Fruit fly (Drosophila melanogaster): ENCODE data around the gene CG14562.

The CG14562 gene

DNA sequence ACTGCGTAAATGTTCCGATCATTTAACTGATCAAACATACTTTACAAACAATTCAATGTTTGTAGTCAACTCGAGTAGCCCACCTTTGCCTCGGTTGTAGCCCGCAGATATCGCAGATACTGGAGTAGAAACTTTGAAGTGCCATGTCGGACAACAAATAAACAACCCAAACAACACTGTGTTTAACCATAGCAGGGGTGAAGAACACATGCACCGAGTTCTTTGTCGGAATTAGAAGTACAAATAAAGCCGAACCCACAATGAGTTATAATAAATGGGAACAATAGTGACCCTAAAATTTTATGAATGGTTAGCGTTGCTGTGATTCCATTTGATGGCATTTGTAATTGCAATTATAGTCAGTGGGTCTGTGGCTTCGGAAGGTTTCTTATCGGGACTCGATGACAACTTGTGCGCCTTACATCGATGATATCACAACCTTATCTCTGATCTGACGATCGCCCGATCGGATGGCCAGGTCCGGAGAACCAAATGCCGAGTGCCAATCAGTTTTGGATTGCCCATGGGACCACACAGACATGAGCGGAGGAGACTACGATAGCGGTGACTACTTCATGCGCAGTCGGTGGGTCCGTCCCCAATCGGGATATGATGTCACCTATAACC lies 20.0 kb downstream of the CG14562 start, which contains the start of gene Chs2 (continued):
- TF ChIP-seq odd (GFP tag; optimal IDR thresholded peaks at IDR 0.05): peak; percentile 23
- TF ChIP-seq Lim3 (GFP tag; IDR thresholded peaks at IDR 0.05): no peak
- TF ChIP-seq HLH3B (GFP tag; IDR thresholded peaks at IDR 0.05): no peak
- no peak for TF ChIP-seq Fer2 (tag; optimal IDR thresholded peaks at IDR 0.05)
- peak; percentile 79 for TF ChIP-seq CG2202 (tag; optimal IDR thresholded peaks at IDR 0.05)
- TF ChIP-seq fd64A (GFP tag; optimal IDR thresholded peaks at IDR 0.05): peak; percentile 33
- TF ChIP-seq ash1 (GFP tag; optimal IDR thresholded peaks at IDR 0.05): no peak
- TF ChIP-seq gcm (GFP tag; optimal IDR thresholded peaks at IDR 0.05): peak; percentile 52
- peak; percentile 74 for TF ChIP-seq CG1603 (tag; optimal IDR thresholded peaks at IDR 0.05)
- TF ChIP-seq CG6813 (GFP tag; optimal IDR thresholded peaks at IDR 0.05): peak; percentile 75
- peak in 1 of 3 experiments; percentile 63 for TF ChIP-seq lola (GFP tag; optimal IDR thresholded peaks at IDR 0.05)
- TF ChIP-seq CG15601 (tag; optimal IDR thresholded peaks at IDR 0.05): peak; percentile 58
- TF ChIP-seq so (GFP tag; IDR thresholded peaks at IDR 0.05): no peak
- TF ChIP-seq CG7987 (GFP tag; optimal IDR thresholded peaks at IDR 0.05): peak; percentile 40
- TF ChIP-seq nmo (GFP tag; optimal IDR thresholded peaks at IDR 0.05): peak; percentile 13
- TF ChIP-seq sr (GFP tag; IDR thresholded peaks at IDR 0.05): no peak
- peak; percentile 78 for TF ChIP-seq Med (GFP tag)
- TF ChIP-seq da (GFP tag; optimal IDR thresholded peaks at IDR 0.05): no peak
- no peak for TF ChIP-seq Optix (GFP tag; IDR thresholded peaks at IDR 0.05)
- TF ChIP-seq dan (GFP tag; IDR thresholded peaks at IDR 0.05): no peak
- TF ChIP-seq CG10209 (GFP tag; optimal IDR thresholded peaks at IDR 0.05): peak; percentile 37
- TF ChIP-seq CG34224 (GFP tag; IDR thresholded peaks at IDR 0.05; ENCODE audit: partially characterized antibody): no peak
- TF ChIP-seq H15 (GFP tag; IDR thresholded peaks at IDR 0.05): no peak
- TF ChIP-seq CG13424 (tag; optimal IDR thresholded peaks at IDR 0.05): peak; percentile 7
- TF ChIP-seq CG8089 (GFP tag; optimal IDR thresholded peaks at IDR 0.05): peak; percentile 18
- TF ChIP-seq jumu (GFP tag; optimal IDR thresholded peaks at IDR 0.05): no peak
- peak; percentile 19 for TF ChIP-seq CG2875 (GFP tag; optimal IDR thresholded peaks at IDR 0.05)
- TF ChIP-seq tgo (GFP tag; IDR thresholded peaks at IDR 0.05): no peak
- TF ChIP-seq sug (tag; optimal IDR thresholded peaks at IDR 0.05): peak; percentile 25
- peak; percentile 45 for TF ChIP-seq trem (tag; optimal IDR thresholded peaks at IDR 0.05)
- TF ChIP-seq CG17829 (tag; optimal IDR thresholded peaks at IDR 0.05): peak; percentile 5
- TF ChIP-seq MESR4 (GFP tag; optimal IDR thresholded peaks at IDR 0.05): no peak
- no peak for TF ChIP-seq CG10654 (GFP tag; optimal IDR thresholded peaks at IDR 0.05)
- peak; percentile 16 for TF ChIP-seq pros (GFP tag; optimal IDR thresholded peaks at IDR 0.05)
- TF ChIP-seq dmrt11E (tag; optimal IDR thresholded peaks at IDR 0.05): peak; percentile 85
- TF ChIP-seq CoRest (tag; optimal IDR thresholded peaks at IDR 0.05): peak; percentile 26
- TF ChIP-seq bcd (GFP tag; optimal IDR thresholded peaks at IDR 0.05): no peak
- peak in 1 of 2 experiments; percentile 34 for TF ChIP-seq bsh (GFP tag; optimal IDR thresholded peaks at IDR 0.05)
- no peak for TF ChIP-seq CG17361 (GFP tag; IDR thresholded peaks at IDR 0.05)
- peak; percentile 14 for TF ChIP-seq CG18619 (GFP tag; optimal IDR thresholded peaks at IDR 0.05)
- TF ChIP-seq Ssrp (tag; optimal IDR thresholded peaks at IDR 0.05): no peak
- TF ChIP-seq psq (GFP tag; optimal IDR thresholded peaks at IDR 0.05): peak; percentile 9
- no peak for TF ChIP-seq CG1832 (GFP tag; optimal IDR thresholded peaks at IDR 0.05)
- TF ChIP-seq chn (GFP tag; optimal IDR thresholded peaks at IDR 0.05): no peak
- no peak for TF ChIP-seq Dll (GFP tag; IDR thresholded peaks at IDR 0.05; ENCODE audit: partially characterized antibody)
- peak; percentile 49; the same call in 1 of the 2 replicates for TF ChIP-seq ara (GFP tag; IDR thresholded peaks at IDR 0.05)
- no peak for TF ChIP-seq CG42726 (GFP tag; IDR thresholded peaks at IDR 0.05; ENCODE audit: partially characterized antibody)
- TF ChIP-seq org-1 (GFP tag; optimal IDR thresholded peaks at IDR 0.05): peak; percentile 43
- no peak for TF ChIP-seq cg (GFP tag; optimal IDR thresholded peaks at IDR 0.05)

All from whole organism, embryonic.